Worm (Caenorhabditis elegans): ENCODE measurements around the gene oac-32.

DNA sequence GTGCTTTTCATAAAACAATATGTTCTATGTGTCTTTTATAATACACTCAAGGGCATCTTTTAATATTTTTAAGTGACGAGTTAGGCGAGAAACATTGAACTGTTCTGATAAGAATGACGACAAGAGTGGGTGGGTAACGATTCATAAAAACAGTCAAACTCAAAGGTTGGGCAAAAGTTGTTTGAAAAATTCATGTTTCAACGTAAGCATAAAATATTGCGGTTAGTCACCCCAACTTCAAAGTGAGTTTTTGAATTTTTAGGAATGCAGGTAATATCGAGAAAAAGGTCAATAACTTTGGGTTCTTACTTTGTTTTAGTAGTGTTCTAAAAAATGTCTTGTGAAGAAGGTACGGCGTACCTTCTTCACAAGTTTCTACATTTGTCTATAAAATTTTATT, 3.8 kb downstream of the oac-32 start, which contains the start of gene oac-31:
- TF ChIP-seq W03F9.2 (tag; optimal IDR thresholded peaks at IDR 0.05), result no peak
- TF ChIP-seq him-1 (tag; optimal IDR thresholded peaks at IDR 0.05), result no peak
- TF ChIP-seq dao-5 (tag; optimal IDR thresholded peaks at IDR 0.05), result no peak

All from whole organism, L4/young adult.